Fruit fly (Drosophila melanogaster) whole organism, adult: ENCODE measurements around the gene CG46458.

Source experiments
- CG11617 ChIP-seq: fragments of 200-800 bp; sonication (Bioruptor generic); optimal IDR thresholded peaks from 2 replicates; lab custom pipeline; 2017; ENCODE audit warnings: mild to moderate bottlenecking, missing biosample characterization, missing genetic modification reagents, missing genetic modification characterization
- CG12768 ChIP-seq: fragments of 200-800 bp; sonication (Bioruptor generic); optimal IDR thresholded peaks from 2 replicates; lab custom pipeline; 2017; ENCODE audit warnings: missing biosample characterization, missing genetic modification characterization, mild to moderate bottlenecking, moderate library complexity, missing genetic modification reagents
- CG5204 ChIP-seq: fragments of 200-800 bp; sonication (Bioruptor generic); optimal IDR thresholded peaks from 2 replicates; lab custom pipeline; 2016; ENCODE audit warnings: missing biosample characterization, missing genetic modification characterization
- cnc ChIP-seq, 2 experiments: fragments of >200 bp; optimal IDR thresholded peaks; 2 replicates each; lab custom pipeline; 2017
- tj ChIP-seq: fragments of 200-800 bp; sonication (Bioruptor generic); optimal IDR thresholded peaks from 3 replicates; lab custom pipeline; 2017; ENCODE audit warnings: missing biosample characterization, mild to moderate bottlenecking, missing genetic modification characterization, moderate library complexity
- toe ChIP-seq: fragments of 200-800 bp; sonication (Bioruptor generic); optimal IDR thresholded peaks from 2 replicates; lab custom pipeline; 2016; ENCODE audit warnings: missing biosample characterization, missing genetic modification characterization

- no peak for TF ChIP-seq CG11617 (GFP tag; lab: Kevin White, UChicago)
- no peak for TF ChIP-seq cnc (optimal IDR thresholded peaks at IDR 0.05; lab: Kevin White, UChicago)
- no peak for TF ChIP-seq CG5204 (GFP tag; lab: Kevin White, UChicago)
- no peak for TF ChIP-seq tj (GFP tag; lab: Kevin White, UChicago)
- no peak for TF ChIP-seq toe (GFP tag; lab: Kevin White, UChicago)
- TF ChIP-seq CG12768 (GFP tag; lab: Kevin White, UChicago) = no peak
Observed at dm6 chr3R:6939654-6940053, 18.5 kb downstream of the CG46458 start.
